Worm (Caenorhabditis elegans) whole organism, young adult: ENCODE measurements around the gene Y73B6A.1.

ENCODE experiments used
- B0019.2 ChIP-seq: fragments of 200-800 bp; sonication (Bioruptor generic); conservative IDR thresholded peaks from 2 replicates; pipeline ENCODE4 v1.3.6; 2022; ENCODE audit warnings: missing genetic modification reagents, missing genetic modification characterization, missing compliant biosample characterization
- B0035.1 ChIP-seq: sonication (generic microtip); optimal IDR thresholded peaks from 2 replicates; lab custom pipeline; 2016; ENCODE audit warnings: missing genetic modification characterization, mild to moderate bottlenecking, missing compliant biosample characterization, missing genotype, missing genetic modification reagents
- C06A6.2 ChIP-seq: fragments of 200-800 bp; sonication (Bioruptor generic); conservative IDR thresholded peaks from 2 replicates; pipeline ENCODE4 v1.3.6; 2022; ENCODE audit warnings: missing genetic modification characterization, missing compliant biosample characterization
- F33H1.4 ChIP-seq: fragments of 200-800 bp; sonication (Bioruptor generic); IDR thresholded peaks from 2 replicates; pipeline ENCODE4 v1.3.6; 2022; ENCODE audit warnings: missing genetic modification reagents, missing genetic modification characterization, missing compliant biosample characterization
- F49E8.2 ChIP-seq: sonication (generic microtip); optimal IDR thresholded peaks from 3 replicates; lab custom pipeline; 2017; ENCODE audit warnings: missing genetic modification characterization, mild to moderate bottlenecking, missing compliant biosample characterization, antibody characterized with exemption, moderate library complexity; ENCODE audit not compliant: insufficient read depth
- F57C9.4 ChIP-seq: sonication (generic microtip); optimal IDR thresholded peaks from 2 replicates; lab custom pipeline; 2017; ENCODE audit warnings: mild to moderate bottlenecking, missing genetic modification characterization, missing compliant biosample characterization
- Y53G8AR.9 ChIP-seq: fragments of 200-800 bp; sonication (Bioruptor generic); conservative IDR thresholded peaks from 2 replicates; pipeline ENCODE4 v1.3.6; 2022; ENCODE audit warnings: missing genetic modification reagents, missing genetic modification characterization, missing compliant biosample characterization
- Y56A3A.18 ChIP-seq: fragments of 200-800 bp; sonication (Bioruptor generic); IDR thresholded peaks from 2 replicates; pipeline ENCODE4 v1.3.6; 2022; ENCODE audit warnings: missing genetic modification reagents, missing genetic modification characterization, missing compliant biosample characterization
- Y67H2A.10 ChIP-seq: fragments of 200-800 bp; sonication (Bioruptor generic); conservative IDR thresholded peaks from 2 replicates; pipeline ENCODE4 v1.3.6; 2022; ENCODE audit warnings: missing genetic modification reagents, missing genetic modification characterization, missing compliant biosample characterization
- akir-1 ChIP-seq: fragments of 200-800 bp; sonication (Bioruptor generic); optimal IDR thresholded peaks from 2 replicates; lab custom pipeline; 2018; ENCODE audit warnings: mild to moderate bottlenecking, missing genetic modification characterization, moderate library complexity, missing compliant biosample characterization
- ama-1 ChIP-seq, 3 experiments: fragments of 150-350 bp in 1 of 3; sonication (generic microtip) in 2 of 3; optimal IDR thresholded peaks; 2 replicates each; lab custom pipeline; 2014 to 2018; ENCODE audit warnings: missing biosample characterization in 2 of 3, missing genetic modification characterization in 2 of 3, missing genetic modification reagents in 2 of 3
- atf-7 ChIP-seq: sonication (generic microtip); optimal IDR thresholded peaks from 2 replicates; lab custom pipeline; 2017; ENCODE audit warnings: mild to moderate bottlenecking, missing genetic modification characterization, missing compliant biosample characterization
- athp-1 ChIP-seq: sonication (generic microtip); optimal IDR thresholded peaks from 2 replicates; lab custom pipeline; 2017; ENCODE audit warnings: mild to moderate bottlenecking, missing genetic modification characterization, missing compliant biosample characterization
- attf-3 ChIP-seq: fragments of 200-800 bp; sonication (Bioruptor generic); conservative IDR thresholded peaks from 2 replicates; pipeline ENCODE4 v1.3.6; 2022; ENCODE audit warnings: missing genetic modification reagents, missing genetic modification characterization, missing compliant biosample characterization
- attf-5 ChIP-seq: fragments of 200-800 bp; sonication (Bioruptor generic); optimal IDR thresholded peaks from 2 replicates; lab custom pipeline; 2018; ENCODE audit warnings: mild to moderate bottlenecking, missing genetic modification characterization, missing compliant biosample characterization
- attf-6 ChIP-seq: fragments of 200-800 bp; sonication (Bioruptor generic); IDR thresholded peaks from 2 replicates; pipeline ENCODE4 v1.3.6; 2022; ENCODE audit warnings: missing genetic modification reagents, missing genetic modification characterization, missing compliant biosample characterization
- ccch-3 ChIP-seq: fragments of 200-800 bp; sonication (Bioruptor generic); optimal IDR thresholded peaks from 2 replicates; lab custom pipeline; 2018; ENCODE audit warnings: mild to moderate bottlenecking, missing genetic modification characterization, missing compliant biosample characterization
- ceh-100 ChIP-seq: fragments of 200-800 bp; sonication (Bioruptor generic); IDR thresholded peaks from 2 replicates; pipeline ENCODE4 v1.3.6; 2022; ENCODE audit warnings: missing genetic modification reagents, missing genetic modification characterization, missing compliant biosample characterization
- ceh-27 ChIP-seq: fragments of 200-800 bp; sonication (Bioruptor generic); optimal IDR thresholded peaks from 2 replicates; lab custom pipeline; 2018; ENCODE audit warnings: mild to moderate bottlenecking, missing genetic modification characterization, moderate library complexity, missing compliant biosample characterization
- ceh-40 ChIP-seq: fragments of 200-800 bp; sonication (Bioruptor generic); IDR thresholded peaks from 2 replicates; pipeline ENCODE4 v1.3.6; 2022; ENCODE audit warnings: missing genetic modification characterization, missing compliant biosample characterization
- chd-7 ChIP-seq: sonication (generic microtip); optimal IDR thresholded peaks from 2 replicates; lab custom pipeline; 2016; ENCODE audit warnings: mild to moderate bottlenecking, missing genetic modification characterization, moderate library complexity, missing compliant biosample characterization
- efl-1 ChIP-seq: fragments of 150-350 bp; optimal IDR thresholded peaks from 2 replicates; lab custom pipeline; 2014; ENCODE audit warnings: missing biosample characterization, missing genetic modification reagents, missing genetic modification characterization
- egl-44 ChIP-seq: fragments of 200-800 bp; sonication (Bioruptor generic); IDR thresholded peaks from 2 replicates; pipeline ENCODE4 v1.3.6; 2022; ENCODE audit warnings: missing genetic modification reagents, missing genetic modification characterization, missing compliant biosample characterization
- ekl-4 ChIP-seq: fragments of 200-800 bp; sonication (Bioruptor generic); IDR thresholded peaks from 2 replicates; pipeline ENCODE4 v1.3.6; 2022; ENCODE audit warnings: missing genetic modification reagents, missing genetic modification characterization, missing compliant biosample characterization
- ets-4 ChIP-seq: fragments of 200-800 bp; sonication (Bioruptor generic); optimal IDR thresholded peaks from 2 replicates; lab custom pipeline; 2018; ENCODE audit warnings: mild to moderate bottlenecking, missing genetic modification characterization, missing compliant biosample characterization
- gei-17 ChIP-seq: fragments of 200-800 bp; sonication (Bioruptor generic); optimal IDR thresholded peaks from 2 replicates; lab custom pipeline; 2018; ENCODE audit warnings: mild to moderate bottlenecking, missing genetic modification characterization, missing compliant biosample characterization
- him-1 ChIP-seq: sonication (generic microtip); optimal IDR thresholded peaks from 2 replicates; lab custom pipeline; 2016; ENCODE audit warnings: missing genotype, missing genetic modification reagents, missing genetic modification characterization, missing compliant biosample characterization
- hsf-1 ChIP-seq: fragments of 200-800 bp; sonication (Bioruptor generic); IDR thresholded peaks from 2 replicates; pipeline ENCODE4 v1.3.6; 2022; ENCODE audit warnings: missing genetic modification reagents, missing genetic modification characterization, missing compliant biosample characterization
- lag-1 ChIP-seq: fragments of 200-800 bp; sonication (Bioruptor generic); IDR thresholded peaks from 2 replicates; pipeline ENCODE4 v1.3.6; 2022; ENCODE audit warnings: missing genetic modification reagents, missing genetic modification characterization, missing compliant biosample characterization
- let-607 ChIP-seq, 2 experiments: fragments of 200-800 bp in 1 of 2; sonication (Bioruptor generic) in 1 of 2; sonication (generic microtip) in 1 of 2; optimal IDR thresholded peaks; 2 replicates each; lab custom pipeline; 2016 to 2018; ENCODE audit warnings: mild to moderate bottlenecking in 2 of 2, missing compliant biosample characterization in 2 of 2, missing genetic modification characterization in 2 of 2, moderate library complexity in 2 of 2, missing genotype in 1 of 2
- mel-28 ChIP-seq: sonication (generic microtip); optimal IDR thresholded peaks from 2 replicates; lab custom pipeline; 2016; ENCODE audit warnings: borderline replicate concordance, mild to moderate bottlenecking, missing genetic modification characterization, missing compliant biosample characterization
- mes-4 ChIP-seq: sonication (generic microtip); optimal IDR thresholded peaks from 2 replicates; lab custom pipeline; 2016; ENCODE audit warnings: missing genotype, missing genetic modification characterization, missing compliant biosample characterization
- mxl-1 ChIP-seq: sonication (generic microtip); optimal IDR thresholded peaks from 2 replicates; lab custom pipeline; 2016; ENCODE audit warnings: missing genetic modification characterization, missing compliant biosample characterization
- nfya-1 ChIP-seq: sonication (generic microtip); optimal IDR thresholded peaks from 2 replicates; lab custom pipeline; 2017; ENCODE audit warnings: antibody characterized with exemption, missing compliant biosample characterization, missing genetic modification characterization, borderline replicate concordance; ENCODE audit not compliant: insufficient read depth
- nfyb-1 ChIP-seq: fragments of 200-800 bp; sonication (Bioruptor generic); IDR thresholded peaks from 2 replicates; pipeline ENCODE4 v1.3.6; 2022; ENCODE audit warnings: missing genetic modification reagents, missing genetic modification characterization, missing compliant biosample characterization
- nhr-120 ChIP-seq: fragments of 200-800 bp; sonication (Bioruptor generic); IDR thresholded peaks from 2 replicates; pipeline ENCODE4 v1.3.6; 2022; ENCODE audit warnings: missing genetic modification characterization, missing compliant biosample characterization
- nhr-179 ChIP-seq: sonication (generic microtip); optimal IDR thresholded peaks from 2 replicates; lab custom pipeline; 2016; ENCODE audit warnings: mild to moderate bottlenecking, missing genetic modification characterization, missing compliant biosample characterization
- pbrm-1 ChIP-seq: fragments of 200-800 bp; sonication (Bioruptor generic); IDR thresholded peaks from 2 replicates; pipeline ENCODE4 v1.3.6; 2022; ENCODE audit warnings: missing genetic modification reagents, missing genetic modification characterization, missing compliant biosample characterization
- rcor-1 ChIP-seq: fragments of 200-800 bp; sonication (Bioruptor generic); IDR thresholded peaks from 2 replicates; pipeline ENCODE4 v1.3.6; 2022; ENCODE audit warnings: missing genetic modification reagents, missing genetic modification characterization, missing compliant biosample characterization
- rec-8 ChIP-seq, 2 experiments: sonication (generic microtip); optimal IDR thresholded peaks; 2 replicates each; lab custom pipeline; 2016; ENCODE audit warnings: mild to moderate bottlenecking in 2 of 2, missing genetic modification characterization in 2 of 2, missing genetic modification reagents in 2 of 2, missing genotype in 2 of 2, missing biosample characterization in 1 of 2, missing compliant biosample characterization in 1 of 2, moderate library complexity in 1 of 2
- sea-2 ChIP-seq: fragments of 200-800 bp; sonication (Bioruptor generic); IDR thresholded peaks from 2 replicates; pipeline ENCODE4 v1.3.6; 2022; ENCODE audit warnings: missing genetic modification characterization, missing compliant biosample characterization
- snpc-1.3 ChIP-seq: sonication (generic microtip); optimal IDR thresholded peaks from 2 replicates; lab custom pipeline; 2017; ENCODE audit warnings: missing genetic modification characterization, mild to moderate bottlenecking, missing compliant biosample characterization, antibody characterized with exemption, moderate library complexity, missing genotype, missing genetic modification reagents; ENCODE audit not compliant: insufficient read depth
- unc-130 ChIP-seq: sonication (generic microtip); optimal IDR thresholded peaks from 2 replicates; lab custom pipeline; 2016; ENCODE audit warnings: missing genetic modification reagents, missing genetic modification characterization, missing compliant biosample characterization
- zim-3 ChIP-seq: sonication (generic microtip); optimal IDR thresholded peaks from 2 replicates; lab custom pipeline; 2017; ENCODE audit warnings: mild to moderate bottlenecking, missing genetic modification characterization, moderate library complexity, missing compliant biosample characterization
- ztf-25 ChIP-seq: fragments of 200-800 bp; sonication (Bioruptor generic); IDR thresholded peaks from 2 replicates; pipeline ENCODE4 v1.3.6; 2022; ENCODE audit warnings: missing genetic modification reagents, missing genetic modification characterization, missing compliant biosample characterization
- ztf-26 ChIP-seq: sonication (generic microtip); optimal IDR thresholded peaks from 2 replicates; lab custom pipeline; 2017; ENCODE audit warnings: missing genetic modification characterization, missing compliant biosample characterization
- ztf-3 ChIP-seq: fragments of 200-800 bp; sonication (Bioruptor generic); optimal IDR thresholded peaks from 2 replicates; lab custom pipeline; 2018; ENCODE audit warnings: mild to moderate bottlenecking, missing genetic modification characterization, missing compliant biosample characterization

The Y73B6A.1 gene

DNA sequence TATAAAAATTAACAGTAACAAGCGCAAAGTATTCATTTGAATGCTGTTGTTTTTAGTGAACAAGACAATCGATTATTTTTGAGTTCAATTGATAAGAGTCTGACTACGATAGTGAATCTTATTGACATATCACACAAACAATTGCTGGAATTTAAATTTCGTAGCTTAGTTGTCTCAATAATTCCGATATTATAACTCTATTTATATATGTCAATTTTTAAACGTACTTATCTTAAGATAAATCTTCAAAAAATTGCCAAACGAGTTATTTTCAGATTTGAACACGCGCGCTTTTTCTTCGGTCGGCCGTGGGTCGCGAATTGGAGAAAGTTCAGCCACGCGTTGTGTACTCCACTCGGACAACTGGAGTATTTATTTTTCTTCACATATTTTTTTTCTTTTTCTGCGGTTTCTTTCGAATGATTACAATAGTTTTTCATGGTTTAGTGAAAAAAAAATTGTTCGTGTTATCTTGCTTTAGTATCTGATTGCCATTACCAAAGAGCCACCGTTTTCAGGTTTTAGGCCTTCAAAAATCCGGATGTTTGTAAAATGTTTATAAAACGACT lies 36.0 kb downstream of the Y73B6A.1 start, which contains the start of the genes cest-5.1 and C01B10.9 (continued):
- no peak for TF ChIP-seq F49E8.2 (tag; lab: Kevin White, UChicago)
- TF ChIP-seq chd-7 (tag; lab: Kevin White, UChicago) = no peak
- no peak for TF ChIP-seq egl-44 (GFP tag; lab: Robert Waterston, UW)
- TF ChIP-seq ztf-25 = no peak
- no peak for TF ChIP-seq pbrm-1 (GFP tag; lab: Robert Waterston, UW)
- no peak for TF ChIP-seq nhr-179 (tag; lab: Kevin White, UChicago)
- TF ChIP-seq gei-17 = no peak
- TF ChIP-seq ztf-3 (GFP tag; lab: Kevin White, UChicago) = no peak
- TF ChIP-seq ceh-100 (GFP tag; lab: Robert Waterston, UW) = no peak
- TF ChIP-seq C06A6.2 (GFP tag; lab: Robert Waterston, UW) = no peak
- TF ChIP-seq Y53G8AR.9 (GFP tag; lab: Robert Waterston, UW) = no peak
- TF ChIP-seq ets-4 (GFP tag; lab: Kevin White, UChicago) = no peak
- TF ChIP-seq mes-4 (tag; lab: Kevin White, UChicago) = no peak
- no peak for TF ChIP-seq rec-8 (tag; optimal IDR thresholded peaks at IDR 0.05; lab: Kevin White, UChicago)
- TF ChIP-seq him-1 (tag; lab: Kevin White, UChicago) = no peak
- TF ChIP-seq attf-5 (GFP tag; lab: Kevin White, UChicago) = no peak
- peak; percentile 18; the same call in 1 of the 2 replicates for TF ChIP-seq Y67H2A.10 (GFP tag; lab: Robert Waterston, UW)
- no peak for TF ChIP-seq B0019.2 (GFP tag; lab: Robert Waterston, UW)
- TF ChIP-seq let-607 (tag; optimal IDR thresholded peaks at IDR 0.05; lab: Kevin White, UChicago) = peak in 1 of 2 experiments; percentile 41
- TF ChIP-seq F33H1.4 (GFP tag; lab: Robert Waterston, UW) = no peak; the same call in none of the 2 replicates
- TF ChIP-seq B0035.1 (tag; lab: Kevin White, UChicago) = no peak
- no peak for TF ChIP-seq ztf-26 (tag; lab: Kevin White, UChicago)
- no peak for TF ChIP-seq mel-28 (tag; lab: Kevin White, UChicago)
- TF ChIP-seq rcor-1 (GFP tag; lab: Robert Waterston, UW) = 0 out of 2 replicates have a peak, but pooled peaks have one; percentile 44
- no peak for TF ChIP-seq nfyb-1 (GFP tag; lab: Robert Waterston, UW)
- TF ChIP-seq snpc-1.3 = peak; percentile 35
- no peak for TF ChIP-seq ccch-3 (GFP tag; lab: Kevin White, UChicago)
- peak; percentile 58; the same call in 1 of the 2 replicates for TF ChIP-seq attf-3 (GFP tag; lab: Robert Waterston, UW)
- no peak for TF ChIP-seq hsf-1
- no peak for TF ChIP-seq ceh-40 (GFP tag; lab: Robert Waterston, UW)
- no peak for TF ChIP-seq ama-1 (optimal IDR thresholded peaks at IDR 0.05; lab: Kevin White, UChicago)
- TF ChIP-seq ama-1 (GFP tag; optimal IDR thresholded peaks at IDR 0.05; lab: Kevin White, UChicago) = no peak
- no peak for TF ChIP-seq F57C9.4 (tag; lab: Kevin White, UChicago)
- peak; percentile 53; the same call in 1 of the 2 replicates for TF ChIP-seq attf-6
- TF ChIP-seq akir-1 = no peak
- TF ChIP-seq ceh-27 (GFP tag; lab: Kevin White, UChicago) = peak; percentile 60
- TF ChIP-seq athp-1 (tag; lab: Kevin White, UChicago) = no peak
- TF ChIP-seq lag-1 (GFP tag; lab: Robert Waterston, UW) = no peak
- no peak for TF ChIP-seq ekl-4 (GFP tag; lab: Robert Waterston, UW)
- TF ChIP-seq efl-1 (GFP tag; lab: Kevin White, UChicago) = peak; percentile 72
- TF ChIP-seq atf-7 (tag; lab: Kevin White, UChicago) = no peak
- peak; percentile 87 for TF ChIP-seq unc-130 (GFP tag; lab: Kevin White, UChicago)
- TF ChIP-seq sea-2 (GFP tag; lab: Robert Waterston, UW) = no peak
- TF ChIP-seq nfya-1 = no peak
- TF ChIP-seq nhr-120 (GFP tag; lab: Robert Waterston, UW) = no peak
- TF ChIP-seq mxl-1 (tag; lab: Kevin White, UChicago) = no peak
- TF ChIP-seq zim-3 (tag; lab: Kevin White, UChicago) = no peak
- TF ChIP-seq Y56A3A.18 (GFP tag; lab: Robert Waterston, UW) = no peak
